Worm (Caenorhabditis elegans): ENCODE results near the gene C18A11.4.

C18A11.4 gene

ce11 chrX:8017305-8017704 is 28.0 kb upstream of the C18A11.4 start:
- TF ChIP-seq ceh-24 (tag; optimal IDR thresholded peaks at IDR 0.05) (no peak), C08G9.2 (tag; optimal IDR thresholded peaks at IDR 0.05) (no peak), pqm-1 (tag; optimal IDR thresholded peaks at IDR 0.05) (no peak), elt-2 (tag; optimal IDR thresholded peaks at IDR 0.05) (no peak), T23F11.4 (GFP tag; optimal IDR thresholded peaks at IDR 0.05) (no peak), ceh-14 (tag; optimal IDR thresholded peaks at IDR 0.05) (no peak), unc-86 (tag; optimal IDR thresholded peaks at IDR 0.05) (no peak), hlh-15 (tag; optimal IDR thresholded peaks at IDR 0.05) (no peak), sdc-2 (tag; optimal IDR thresholded peaks at IDR 0.05) (no peak), pag-3 (tag; optimal IDR thresholded peaks at IDR 0.05; ENCODE audit: borderline replicate concordance) (no peak), ceh-34 (tag; optimal IDR thresholded peaks at IDR 0.05) (no peak), ceh-30 (tag; optimal IDR thresholded peaks at IDR 0.05) (no peak), gmeb-2 (tag; optimal IDR thresholded peaks at IDR 0.05) (no peak), unc-3 (GFP tag; conservative IDR thresholded peaks at IDR 0.05) (no peak), unc-3 (tag; optimal IDR thresholded peaks at IDR 0.05) (no peak), lin-11 (tag; optimal IDR thresholded peaks at IDR 0.05) (no peak), dmd-4 (tag; optimal IDR thresholded peaks at IDR 0.05; ENCODE audit: borderline replicate concordance) (no peak), syd-9 (tag; optimal IDR thresholded peaks at IDR 0.05) (no peak)

DNA sequence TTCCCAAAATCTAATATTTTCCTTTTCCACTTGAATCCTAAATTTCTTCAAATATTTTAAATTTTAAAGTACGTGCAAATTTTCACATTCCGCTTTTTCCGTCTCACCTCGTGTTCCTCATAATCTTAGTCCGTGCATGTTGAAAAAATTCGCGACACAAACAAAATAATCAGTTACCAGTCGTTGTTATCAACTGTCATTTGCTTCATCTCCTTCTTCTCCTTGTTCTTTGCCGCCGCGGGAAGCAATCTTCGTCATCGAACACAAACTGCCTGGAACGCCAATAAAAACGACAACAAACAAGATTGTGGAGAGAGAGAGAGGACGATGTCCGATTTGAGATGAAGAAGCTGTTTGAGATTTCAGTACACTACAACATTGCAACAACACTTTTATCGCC is 27.6 kb upstream of the C18A11.4 start, which contains the start of gene C34D10.5:
C34D10.5 (plus strand) TSS at position 269 of the 400 bp plus-strand sequence.
- no peak for TF ChIP-seq hlh-8 (tag; optimal IDR thresholded peaks at IDR 0.05)
- TF ChIP-seq ceh-2 (tag; optimal IDR thresholded peaks at IDR 0.05) = no peak
- no peak for TF ChIP-seq ceh-34 (tag; optimal IDR thresholded peaks at IDR 0.05)
- no peak for TF ChIP-seq ahr-1 (tag; optimal IDR thresholded peaks at IDR 0.05)
- TF ChIP-seq ama-1 (optimal IDR thresholded peaks at IDR 0.05) = no peak
- TF ChIP-seq ceh-18 (tag; optimal IDR thresholded peaks at IDR 0.05) = no peak
- no peak for TF ChIP-seq nfya-1 (tag; optimal IDR thresholded peaks at IDR 0.05)
- no peak for TF ChIP-seq syd-9 (tag; optimal IDR thresholded peaks at IDR 0.05)
- no peak for TF ChIP-seq pros-1 (tag; optimal IDR thresholded peaks at IDR 0.05)
- TF ChIP-seq elt-2 (tag; optimal IDR thresholded peaks at IDR 0.05) = no peak
- TF ChIP-seq ceh-9 (tag; optimal IDR thresholded peaks at IDR 0.05) = no peak
- TF ChIP-seq ztf-16 (tag; optimal IDR thresholded peaks at IDR 0.05) = no peak
- TF ChIP-seq eyg-1 (tag; optimal IDR thresholded peaks at IDR 0.05) = no peak

DNA sequence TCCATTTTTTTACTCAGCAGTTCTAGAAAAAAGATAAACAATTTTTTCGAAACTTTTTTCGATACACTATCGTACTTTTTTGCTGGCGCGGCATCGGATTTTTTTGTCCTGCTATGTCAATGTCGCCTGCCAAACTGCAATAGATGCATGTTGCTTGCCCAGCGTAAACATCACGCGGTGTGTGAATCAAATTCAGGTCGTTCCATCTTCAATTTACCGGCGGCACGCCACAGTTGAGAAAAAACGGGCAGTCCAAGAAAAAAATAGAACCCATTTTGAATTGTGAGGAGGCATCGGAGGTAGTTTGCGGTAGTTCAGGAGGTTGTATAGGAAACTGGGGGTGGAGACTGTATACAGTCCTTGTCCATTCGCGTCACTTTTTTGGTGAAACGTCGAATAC is 26.9 kb upstream of the C18A11.4 start:
- no peak for TF ChIP-seq ceh-31 (tag; optimal IDR thresholded peaks at IDR 0.05)
- TF ChIP-seq tbx-2 (tag; optimal IDR thresholded peaks at IDR 0.05) = no peak
- TF ChIP-seq eyg-1 (tag; optimal IDR thresholded peaks at IDR 0.05) = no peak
- no peak for TF ChIP-seq C38D4.7 (GFP tag; optimal IDR thresholded peaks at IDR 0.05)
- no peak for TF ChIP-seq hlh-30 (tag; optimal IDR thresholded peaks at IDR 0.05; ENCODE audit: insufficient read depth)

DNA sequence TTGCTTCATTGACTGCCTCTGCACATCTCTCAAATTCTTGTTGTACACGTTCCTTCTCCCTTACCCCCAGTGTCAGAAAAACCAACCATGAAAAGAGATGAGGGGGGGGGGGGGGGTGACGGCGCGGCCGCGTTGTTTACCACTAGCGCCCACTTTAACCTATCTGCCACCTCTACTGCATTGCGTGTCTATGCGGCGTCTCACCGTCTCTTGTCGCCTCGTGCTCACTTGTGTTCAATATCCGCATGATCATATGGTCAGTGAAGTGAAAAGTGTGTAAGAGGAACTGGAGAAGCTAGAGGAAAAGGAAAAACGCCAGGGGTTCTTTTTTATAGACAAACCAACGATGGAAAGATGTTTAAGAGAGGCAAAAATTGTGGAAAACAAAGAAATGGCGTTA is 25.7 kb upstream of the C18A11.4 start:
- TF ChIP-seq syd-9 (tag; optimal IDR thresholded peaks at IDR 0.05) (no peak), elt-4 (tag; optimal IDR thresholded peaks at IDR 0.05) (no peak), ama-1 (optimal IDR thresholded peaks at IDR 0.05) (no peak), pax-1 (tag; optimal IDR thresholded peaks at IDR 0.05) (no peak), ceh-18 (tag; optimal IDR thresholded peaks at IDR 0.05) (peak; percentile 82), mec-3 (tag; optimal IDR thresholded peaks at IDR 0.05; ENCODE audit: borderline replicate concordance) (no peak), pag-3 (tag; optimal IDR thresholded peaks at IDR 0.05; ENCODE audit: borderline replicate concordance) (no peak), F13H6.1 (tag; optimal IDR thresholded peaks at IDR 0.05) (peak; percentile 62), pha-2 (tag; optimal IDR thresholded peaks at IDR 0.05) (no peak), hlh-30 (tag; optimal IDR thresholded peaks at IDR 0.05; ENCODE audit: insufficient read depth) (peak; percentile 90), pqm-1 (tag; optimal IDR thresholded peaks at IDR 0.05) (no peak), ttx-3 (tag; optimal IDR thresholded peaks at IDR 0.05) (no peak), ahr-1 (tag; optimal IDR thresholded peaks at IDR 0.05) (no peak), Y22D7AL.16 (tag; optimal IDR thresholded peaks at IDR 0.05) (no peak), ref-2 (tag; optimal IDR thresholded peaks at IDR 0.05) (no peak), C08G9.2 (tag; optimal IDR thresholded peaks at IDR 0.05) (no peak), unc-55 (GFP tag; optimal IDR thresholded peaks at IDR 0.05) (peak; percentile 0), pros-1 (tag; optimal IDR thresholded peaks at IDR 0.05) (peak; percentile 68), ceh-31 (tag; optimal IDR thresholded peaks at IDR 0.05) (peak; percentile 65), ets-4 (tag; optimal IDR thresholded peaks at IDR 0.05) (no peak), madf-2 (tag; optimal IDR thresholded peaks at IDR 0.05) (no peak), nhr-232 (tag; optimal IDR thresholded peaks at IDR 0.05) (no peak), ceh-19 (GFP tag; optimal IDR thresholded peaks at IDR 0.05) (peak; percentile 34), unc-3 (GFP tag; conservative IDR thresholded peaks at IDR 0.05) (no peak), unc-3 (tag; optimal IDR thresholded peaks at IDR 0.05) (no peak), pha-4 (tag; optimal IDR thresholded peaks at IDR 0.05) (no peak), lim-6 (tag; optimal IDR thresholded peaks at IDR 0.05) (no peak), elt-2 (tag; optimal IDR thresholded peaks at IDR 0.05) (no peak)
